Worm (Caenorhabditis elegans): Measurements from ENCODE around the gene K11H12.10.

DNA sequence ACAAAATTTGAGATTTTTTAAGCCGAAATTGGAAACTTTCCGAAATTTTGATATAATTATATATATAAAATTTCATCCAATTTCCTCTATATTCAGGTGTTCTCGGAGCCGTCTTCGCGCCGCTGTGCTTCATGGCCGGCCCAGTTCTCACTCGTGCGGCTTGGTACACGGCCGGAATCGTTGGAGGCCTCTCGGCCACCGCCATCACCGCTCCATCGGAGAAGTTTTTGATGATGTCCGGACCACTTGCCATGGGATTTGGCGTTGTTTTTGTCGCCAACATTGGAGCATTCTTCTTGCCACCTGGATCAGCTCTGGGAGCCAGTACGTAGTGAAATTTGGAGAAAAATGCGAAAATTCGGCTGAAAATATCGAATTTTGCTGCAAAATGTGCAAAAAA, 18.8 kb upstream of the K11H12.10 start:
- TF ChIP-seq nfya-1 (tag; optimal IDR thresholded peaks at IDR 0.05; ENCODE audit: borderline replicate concordance, insufficient read depth) (no peak), Y53G8AR.9 (GFP tag; conservative IDR thresholded peaks at IDR 0.05) (no peak)
